Worm (Caenorhabditis elegans): Measurements from ENCODE around the gene R03H10.2.

DNA sequence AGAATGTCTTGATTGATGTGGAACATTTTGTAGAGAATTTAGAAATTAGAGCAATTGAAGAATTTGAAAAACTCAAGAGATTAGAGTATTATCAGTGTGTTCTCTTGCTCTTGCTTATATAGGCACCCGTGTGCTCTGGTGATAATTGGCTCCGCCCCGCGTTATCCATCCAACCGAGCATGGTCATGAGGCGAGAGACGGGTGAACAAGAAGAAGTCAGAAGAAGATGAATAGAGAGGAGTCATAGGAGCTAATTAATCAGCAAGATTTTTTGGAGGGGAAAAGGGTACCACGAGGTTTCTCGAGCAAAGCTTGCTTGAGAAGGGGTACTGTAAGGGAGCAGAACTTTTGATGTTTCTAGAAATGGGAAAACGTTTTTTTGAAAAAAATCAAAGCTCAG lies 2.2 kb downstream of the R03H10.2 start:
- TF ChIP-seq nhr-77 (tag; optimal IDR thresholded peaks at IDR 0.05) (no peak), hif-1 (tag; optimal IDR thresholded peaks at IDR 0.05) (no peak), daf-8 (GFP tag; IDR thresholded peaks at IDR 0.05) (no peak), pha-4 (GFP tag; IDR thresholded peaks at IDR 0.05) (no peak), pha-4 (tag; optimal IDR thresholded peaks at IDR 0.05) (no peak), zip-2 (tag; optimal IDR thresholded peaks at IDR 0.05) (no peak), unc-130 (GFP tag; optimal IDR thresholded peaks at IDR 0.05) (no peak), mdl-1 (tag; optimal IDR thresholded peaks at IDR 0.05) (no peak), daf-12 (tag; optimal IDR thresholded peaks at IDR 0.05) (no peak), dve-1 (tag; optimal IDR thresholded peaks at IDR 0.05; ENCODE audit: insufficient read depth) (no peak), arid-1 (GFP tag; conservative IDR thresholded peaks at IDR 0.05) (no peak), ama-1 (optimal IDR thresholded peaks at IDR 0.05) (no peak), ZK546.5 (tag; optimal IDR thresholded peaks at IDR 0.05) (no peak), ces-1 (GFP tag; optimal IDR thresholded peaks at IDR 0.05) (no peak)
